Fruit fly (Drosophila melanogaster) ovary, adult (tissue): ENCODE measurements around the gene RpL34b.
A peak's percentile ranks its signal among the peaks of the same experiment; 100 is the strongest.

Experiments
- CG17801 ChIP-seq: fragments of 200-800 bp; optimal IDR thresholded peaks from 2 replicates; lab custom pipeline; 2019; ENCODE audit warnings: missing biosample characterization, mild to moderate bottlenecking, missing genetic modification characterization, moderate library complexity; ENCODE audit not compliant: partially characterized antibody

Gene RpL34b

dm6 chr3R:9401127-9401603, at the start of gene RpL34b, which contains the start of gene CG8132:
Gene RpL34b (minus strand): TSS chr3R:9401226.
Gene CG8132 (plus strand): TSS chr3R:9401495.
- TF ChIP-seq CG17801 (GFP tag; lab: Kevin White, UChicago) = peak; percentile 94

dm6 chr3R:9450672-9451071, 49.6 kb upstream of the RpL34b start:
- TF ChIP-seq CG17801 (GFP tag; lab: Kevin White, UChicago) = no peak

dm6 chr3R:9448320-9448719, 47.3 kb upstream of the RpL34b start:
- TF ChIP-seq CG17801 (GFP tag; lab: Kevin White, UChicago) = no peak

dm6 chr3R:9441996-9442395, 41.0 kb upstream of the RpL34b start:
- TF ChIP-seq CG17801 (GFP tag; lab: Kevin White, UChicago) = no peak

dm6 chr3R:9441134-9441533, 40.1 kb upstream of the RpL34b start:
- TF ChIP-seq CG17801 (GFP tag; lab: Kevin White, UChicago) = no peak

- TF ChIP-seq CG17801 (GFP tag; lab: Kevin White, UChicago) = no peak
Observed at dm6 chr3R:9437618-9438017, 36.6 kb upstream of the RpL34b start.

dm6 chr3R:9436358-9436972, 35.4 kb upstream of the RpL34b start:
- TF ChIP-seq CG17801 (GFP tag; lab: Kevin White, UChicago) = peak; percentile 4

dm6 chr3R:9435898-9436297, 34.9 kb upstream of the RpL34b start:
- TF ChIP-seq CG17801 (GFP tag; lab: Kevin White, UChicago) = no peak

- no peak for TF ChIP-seq CG17801 (GFP tag; lab: Kevin White, UChicago)
Observed at dm6 chr3R:9434543-9435407, 33.7 kb upstream of the RpL34b start.

- no peak for TF ChIP-seq CG17801 (GFP tag; lab: Kevin White, UChicago)
Observed at dm6 chr3R:9433774-9434173, 32.7 kb upstream of the RpL34b start.

dm6 chr3R:9433270-9433669, 32.2 kb upstream of the RpL34b start:
- TF ChIP-seq CG17801 (GFP tag; lab: Kevin White, UChicago) = no peak

- TF ChIP-seq CG17801 (GFP tag; lab: Kevin White, UChicago) = no peak
Observed at dm6 chr3R:9430344-9431253, 29.6 kb upstream of the RpL34b start.

dm6 chr3R:9428988-9429387, 28.0 kb upstream of the RpL34b start:
- peak; percentile 22 for TF ChIP-seq CG17801 (GFP tag; lab: Kevin White, UChicago)

- TF ChIP-seq CG17801 (GFP tag; lab: Kevin White, UChicago) = peak; percentile 10
Observed at dm6 chr3R:9428189-9428699, 27.2 kb upstream of the RpL34b start.
